Fruit fly (Drosophila melanogaster) whole organism, embryonic: ENCODE data around the gene CG7432.

Experiments used
- Bteb2 ChIP-seq: fragments of 200-800 bp; sonication (Bioruptor generic); optimal IDR thresholded peaks from 2 replicates; lab custom pipeline; 2016; ENCODE audit warnings: missing biosample characterization, missing genetic modification characterization
- CG4424 ChIP-seq: fragments of 200-800 bp; sonication (Bioruptor generic); optimal IDR thresholded peaks from 3 replicates; lab custom pipeline; 2016; ENCODE audit warnings: missing biosample characterization, missing genetic modification characterization
- CG6272 ChIP-seq: fragments of 200-800 bp; sonication (Bioruptor generic); IDR thresholded peaks from 2 replicates; pipeline ENCODE4 v1.3.6; 2022; ENCODE audit warnings: missing biosample characterization, missing genetic modification characterization
- Hsf ChIP-seq: fragments of 200-800 bp; sonication (Bioruptor generic); optimal IDR thresholded peaks from 3 replicates; lab custom pipeline; 2016; ENCODE audit warnings: missing biosample characterization, missing genetic modification characterization
- PHDP ChIP-seq: fragments of 200-800 bp; sonication (Bioruptor generic); optimal IDR thresholded peaks from 3 replicates; lab custom pipeline; 2018; ENCODE audit warnings: missing biosample characterization, mild to moderate bottlenecking, missing genetic modification characterization, moderate library complexity
- bsh ChIP-seq, 2 experiments: fragments of 200-800 bp; sonication (Bioruptor generic); optimal IDR thresholded peaks; 2 replicates each; lab custom pipeline; 2017 to 2018; ENCODE audit warnings: mild to moderate bottlenecking in 2 of 2, missing biosample characterization in 2 of 2, missing genetic modification characterization in 2 of 2, moderate library complexity in 1 of 2
- dan ChIP-seq: fragments of 200-800 bp; sonication (Bioruptor generic); IDR thresholded peaks from 2 replicates; pipeline ENCODE4 v1.3.6; 2022; ENCODE audit warnings: missing biosample characterization, missing genetic modification characterization

dm6 chr3R:19703398-19703797 lies 38.6 kb downstream of the CG7432 start:
- TF ChIP-seq Bteb2 (GFP tag; lab: Kevin White, UChicago) (no peak), CG4424 (GFP tag; lab: Kevin White, UChicago) (no peak), Hsf (GFP tag; lab: Kevin White, UChicago) (no peak), bsh (GFP tag; optimal IDR thresholded peaks at IDR 0.05; lab: Kevin White, UChicago) (no peak), CG6272 (GFP tag; lab: Robert Waterston, UW) (no peak), PHDP (tag; lab: Kevin White, UChicago) (no peak), dan (no peak)
